Worm (Caenorhabditis elegans) whole organism, L3 larva: ENCODE data around the gene gcy-18.

Source experiments
- R02D3.7 ChIP-seq: fragments of 150-350 bp; optimal IDR thresholded peaks from 2 replicates; lab custom pipeline; 2014; ENCODE audit warnings: missing biosample characterization, missing genetic modification characterization
- ZK546.5 ChIP-seq: sonication (generic microtip); optimal IDR thresholded peaks from 2 replicates; lab custom pipeline; 2017; ENCODE audit warnings: missing biosample characterization, missing genetic modification characterization
- aly-2 ChIP-seq: fragments of 150-350 bp; optimal IDR thresholded peaks from 2 replicates; lab custom pipeline; 2014; ENCODE audit warnings: missing biosample characterization, missing genetic modification characterization
- ama-1 ChIP-seq: fragments of 150-350 bp; optimal IDR thresholded peaks from 2 replicates; lab custom pipeline; 2018
- ceh-28 ChIP-seq: fragments of 150-350 bp; optimal IDR thresholded peaks from 2 replicates; lab custom pipeline; 2014; ENCODE audit warnings: missing biosample characterization, missing genetic modification reagents, missing genetic modification characterization
- ceh-82 ChIP-seq: fragments of 150-350 bp; optimal IDR thresholded peaks from 2 replicates; lab custom pipeline; 2014; ENCODE audit warnings: missing biosample characterization, missing genetic modification characterization
- ceh-9 ChIP-seq: sonication (generic microtip); optimal IDR thresholded peaks from 2 replicates; lab custom pipeline; 2018; ENCODE audit warnings: missing biosample characterization, missing genetic modification characterization
- daf-12 ChIP-seq: fragments of 150-350 bp; optimal IDR thresholded peaks from 2 replicates; lab custom pipeline; 2014; ENCODE audit warnings: missing biosample characterization, missing genetic modification reagents, missing genetic modification characterization
- egl-27 ChIP-seq: sonication (generic microtip); optimal IDR thresholded peaks from 4 replicates; lab custom pipeline; 2017; ENCODE audit warnings: missing biosample characterization, missing genetic modification reagents, missing genetic modification characterization
- egl-5 ChIP-seq: fragments of 150-350 bp; optimal IDR thresholded peaks from 2 replicates; lab custom pipeline; 2017; ENCODE audit warnings: missing biosample characterization, missing genetic modification reagents, missing genetic modification characterization, inconsistent platforms
- elt-1 ChIP-seq: fragments of 150-350 bp; optimal IDR thresholded peaks from 2 replicates; lab custom pipeline; 2014; ENCODE audit warnings: missing biosample characterization, missing genetic modification characterization
- elt-2 ChIP-seq: sonication (generic microtip); optimal IDR thresholded peaks from 2 replicates; lab custom pipeline; 2016; ENCODE audit warnings: missing genetic modification reagents, mild to moderate bottlenecking, missing genetic modification characterization, missing compliant biosample characterization
- elt-3 ChIP-seq, 3 experiments: fragments of 150-350 bp in 1 of 3; sonication (generic microtip) in 2 of 3; optimal IDR thresholded peaks; 2 replicates in 2 of 3; 4 replicates in 1 of 3; lab custom pipeline; 2014 to 2017; ENCODE audit warnings: missing biosample characterization in 3 of 3, missing genetic modification characterization in 3 of 3
- eor-1 ChIP-seq, 2 experiments: fragments of 150-350 bp; optimal IDR thresholded peaks; 2 replicates each; lab custom pipeline; 2014 to 2018; ENCODE audit warnings: missing biosample characterization in 2 of 2, missing genetic modification characterization in 2 of 2
- fkh-10 ChIP-seq: sonication (generic microtip); optimal IDR thresholded peaks from 2 replicates; lab custom pipeline; 2017; ENCODE audit warnings: missing biosample characterization, missing genetic modification reagents, missing genetic modification characterization
- fkh-2 ChIP-seq: fragments of 150-350 bp; optimal IDR thresholded peaks from 2 replicates; lab custom pipeline; 2014; ENCODE audit warnings: missing biosample characterization, missing genetic modification reagents, missing genetic modification characterization
- fos-1 ChIP-seq: fragments of 150-350 bp; optimal IDR thresholded peaks from 2 replicates; lab custom pipeline; 2014; ENCODE audit warnings: missing biosample characterization, missing genetic modification characterization
- hmg-11 ChIP-seq: sonication (generic microtip); optimal IDR thresholded peaks from 2 replicates; lab custom pipeline; 2016; ENCODE audit warnings: missing genetic modification characterization, missing compliant biosample characterization
- jun-1 ChIP-seq: fragments of 150-350 bp; optimal IDR thresholded peaks from 2 replicates; lab custom pipeline; 2014; ENCODE audit warnings: missing biosample characterization, missing genetic modification reagents, missing genetic modification characterization
- lin-15B ChIP-seq: fragments of 150-350 bp; optimal IDR thresholded peaks from 2 replicates; lab custom pipeline; 2014; ENCODE audit warnings: missing biosample characterization, missing genetic modification characterization
- lin-39 ChIP-seq: fragments of 150-350 bp; optimal IDR thresholded peaks from 2 replicates; lab custom pipeline; 2018; ENCODE audit warnings: missing biosample characterization, missing genetic modification reagents, missing genetic modification characterization
- lsy-12 ChIP-seq: sonication (generic microtip); optimal IDR thresholded peaks from 2 replicates; lab custom pipeline; 2016; ENCODE audit warnings: mild to moderate bottlenecking, missing genetic modification characterization, missing compliant biosample characterization
- mdl-1 ChIP-seq: fragments of 150-350 bp; optimal IDR thresholded peaks from 2 replicates; lab custom pipeline; 2014; ENCODE audit warnings: missing biosample characterization, missing genetic modification characterization
- mml-1 ChIP-seq: fragments of 150-350 bp; sonication (generic microtip); optimal IDR thresholded peaks from 3 replicates; lab custom pipeline; 2014; ENCODE audit warnings: missing biosample characterization, missing genetic modification characterization
- nfya-1 ChIP-seq: sonication (generic microtip); optimal IDR thresholded peaks from 2 replicates; lab custom pipeline; 2017; ENCODE audit warnings: missing genetic modification characterization, mild to moderate bottlenecking, missing compliant biosample characterization, antibody characterized with exemption, moderate library complexity; ENCODE audit not compliant: insufficient read depth
- nhr-11 ChIP-seq: fragments of 150-350 bp; optimal IDR thresholded peaks from 2 replicates; lab custom pipeline; 2014; ENCODE audit warnings: missing biosample characterization, missing genetic modification characterization
- nhr-12 ChIP-seq: fragments of 150-350 bp; optimal IDR thresholded peaks from 2 replicates; lab custom pipeline; 2014; ENCODE audit warnings: missing biosample characterization, missing genetic modification characterization
- nhr-23 ChIP-seq: fragments of 150-350 bp; optimal IDR thresholded peaks from 2 replicates; lab custom pipeline; 2014; ENCODE audit warnings: missing biosample characterization, missing genetic modification reagents, missing genetic modification characterization
- nhr-237 ChIP-seq: fragments of 150-350 bp; optimal IDR thresholded peaks from 2 replicates; lab custom pipeline; 2014; ENCODE audit warnings: missing biosample characterization, missing genetic modification characterization
- nhr-25 ChIP-seq: sonication (generic microtip); optimal IDR thresholded peaks from 2 replicates; lab custom pipeline; 2017; ENCODE audit warnings: missing biosample characterization, missing genetic modification characterization
- nhr-28 ChIP-seq: fragments of 150-350 bp; optimal IDR thresholded peaks from 2 replicates; lab custom pipeline; 2014; ENCODE audit warnings: missing biosample characterization, missing genetic modification characterization
- nhr-43 ChIP-seq: sonication (generic microtip); optimal IDR thresholded peaks from 2 replicates; lab custom pipeline; 2016; ENCODE audit warnings: mild to moderate bottlenecking, missing genetic modification characterization, missing compliant biosample characterization; ENCODE audit not compliant: poor library complexity, severe bottlenecking
- nhr-67 ChIP-seq: fragments of 150-350 bp; optimal IDR thresholded peaks from 2 replicates; lab custom pipeline; 2014; ENCODE audit warnings: missing biosample characterization, missing genetic modification characterization
- nhr-76 ChIP-seq: fragments of 150-350 bp; sonication (generic microtip); optimal IDR thresholded peaks from 5 replicates; lab custom pipeline; 2014; ENCODE audit warnings: missing biosample characterization, missing genetic modification characterization
- nhr-77 ChIP-seq: fragments of 150-350 bp; optimal IDR thresholded peaks from 2 replicates; lab custom pipeline; 2014; ENCODE audit warnings: missing biosample characterization, missing genetic modification characterization
- pha-4 ChIP-seq: fragments of 150-350 bp; optimal IDR thresholded peaks from 2 replicates; lab custom pipeline; 2014; ENCODE audit warnings: missing biosample characterization, missing genetic modification reagents, missing genetic modification characterization
- pqm-1 ChIP-seq: fragments of 150-350 bp; optimal IDR thresholded peaks from 2 replicates; lab custom pipeline; 2017; ENCODE audit warnings: missing biosample characterization, missing genetic modification characterization, inconsistent platforms
- sea-2 ChIP-seq: fragments of 150-350 bp; sonication (generic microtip); optimal IDR thresholded peaks from 4 replicates; lab custom pipeline; 2014; ENCODE audit warnings: missing biosample characterization, missing genetic modification reagents, missing genetic modification characterization
- skn-1 ChIP-seq: fragments of 150-350 bp; optimal IDR thresholded peaks from 2 replicates; lab custom pipeline; 2014; ENCODE audit warnings: missing biosample characterization, missing genetic modification characterization
- snpc-4 ChIP-seq: fragments of 150-350 bp; optimal IDR thresholded peaks from 2 replicates; lab custom pipeline; 2014; ENCODE audit warnings: missing biosample characterization, missing genetic modification characterization
- tbx-2 ChIP-seq: sonication (generic microtip); optimal IDR thresholded peaks from 2 replicates; lab custom pipeline; 2016; ENCODE audit warnings: mild to moderate bottlenecking, missing genetic modification characterization, missing compliant biosample characterization
- unc-39 ChIP-seq: sonication (generic microtip); optimal IDR thresholded peaks from 4 replicates; lab custom pipeline; 2017; ENCODE audit warnings: missing biosample characterization, missing genetic modification characterization
- zag-1 ChIP-seq: fragments of 150-350 bp; optimal IDR thresholded peaks from 2 replicates; lab custom pipeline; 2014; ENCODE audit warnings: missing biosample characterization, missing genetic modification characterization
- ztf-4 ChIP-seq: fragments of 150-350 bp; optimal IDR thresholded peaks from 2 replicates; lab custom pipeline; 2014; ENCODE audit warnings: missing biosample characterization, missing genetic modification characterization

gcy-18 gene

DNA sequence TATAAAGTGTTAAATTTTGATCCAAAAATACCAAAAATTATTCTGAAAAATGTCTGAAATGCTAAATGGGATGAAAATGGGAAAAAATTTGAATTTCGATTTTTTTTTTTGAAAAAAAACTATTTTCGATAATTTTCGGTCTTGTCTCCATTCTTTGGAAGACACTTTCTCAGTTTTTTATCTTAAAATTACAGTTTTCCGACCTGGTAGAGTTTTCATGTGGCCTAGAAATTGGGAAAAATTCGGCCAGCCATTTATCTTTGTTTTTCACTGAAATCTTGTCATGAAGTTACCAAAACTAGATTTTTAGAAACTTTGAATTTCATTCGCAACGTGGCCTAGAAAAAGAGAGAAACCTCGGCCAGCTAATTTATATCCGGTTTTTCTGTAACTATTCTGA, 19.0 kb upstream of the gcy-18 start:
- TF ChIP-seq unc-39, result no peak
- TF ChIP-seq pha-4, result no peak
- TF ChIP-seq nhr-28 (tag; lab: Kevin White, UChicago), result no peak
- TF ChIP-seq nfya-1 (tag; lab: Kevin White, UChicago), result no peak
- no peak for TF ChIP-seq elt-2 (tag; lab: Kevin White, UChicago)
- TF ChIP-seq eor-1 (tag; optimal IDR thresholded peaks at IDR 0.05; lab: Kevin White, UChicago), result no peak
- TF ChIP-seq jun-1, result no peak
- TF ChIP-seq nhr-43, result no peak

DNA sequence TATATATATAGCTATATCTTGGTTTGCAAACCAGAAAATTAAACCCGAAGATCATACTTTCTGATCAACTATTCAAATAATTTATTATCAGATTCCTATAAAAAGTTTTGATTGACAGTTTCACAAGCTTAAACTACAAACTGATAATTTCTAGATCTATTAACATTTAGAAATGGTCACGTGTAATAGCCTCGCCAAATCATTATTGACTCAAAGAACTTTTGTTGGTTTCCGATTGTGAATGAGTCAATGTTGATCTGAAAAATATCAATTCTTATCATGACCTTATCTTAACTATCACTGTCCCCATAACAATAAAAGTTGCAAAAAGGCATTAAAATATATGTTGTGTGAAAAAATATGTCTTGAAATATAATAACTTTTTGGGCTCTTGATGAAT, 17.8 kb upstream of the gcy-18 start:
- TF ChIP-seq nhr-25 (tag; lab: Kevin White, UChicago) (no peak), ceh-28 (no peak), nhr-43 (no peak), R02D3.7 (tag; lab: Kevin White, UChicago) (no peak), fos-1 (tag; lab: Kevin White, UChicago) (peak; percentile 53), nhr-23 (no peak), nhr-67 (tag; lab: Kevin White, UChicago) (no peak), ceh-9 (tag; lab: Kevin White, UChicago) (no peak), skn-1 (peak; percentile 22), tbx-2 (tag; lab: Kevin White, UChicago) (no peak), aly-2 (tag; lab: Kevin White, UChicago) (no peak), sea-2 (GFP tag; lab: Kevin White, UChicago) (no peak), eor-1 (tag; optimal IDR thresholded peaks at IDR 0.05; lab: Kevin White, UChicago) (no peak), snpc-4 (tag; lab: Kevin White, UChicago) (no peak), elt-2 (tag; lab: Kevin White, UChicago) (peak; percentile 98), daf-12 (tag; lab: Kevin White, UChicago) (no peak), unc-39 (no peak), zag-1 (tag; lab: Kevin White, UChicago) (no peak), lin-15B (tag; lab: Kevin White, UChicago) (no peak), ceh-82 (no peak), nfya-1 (tag; lab: Kevin White, UChicago) (no peak), nhr-77 (no peak), egl-27 (tag; lab: Kevin White, UChicago) (no peak), nhr-76 (tag; lab: Kevin White, UChicago) (no peak), nhr-28 (tag; lab: Kevin White, UChicago) (no peak), pha-4 (peak; percentile 86), ama-1 (lab: Kevin White, UChicago) (no peak), fkh-10 (no peak), pqm-1 (tag; lab: Kevin White, UChicago) (peak; percentile 95), jun-1 (peak; percentile 80), mml-1 (tag; lab: Kevin White, UChicago) (no peak), nhr-11 (tag; lab: Kevin White, UChicago) (no peak), ztf-4 (no peak), nhr-237 (no peak), fkh-2 (tag; lab: Kevin White, UChicago) (no peak), hmg-11 (tag; lab: Kevin White, UChicago) (no peak), elt-3 (tag; optimal IDR thresholded peaks at IDR 0.05; lab: Kevin White, UChicago) (no peak), mdl-1 (tag; lab: Kevin White, UChicago) (no peak), nhr-12 (tag; lab: Kevin White, UChicago) (no peak), elt-1 (no peak), egl-5 (tag; lab: Kevin White, UChicago) (no peak), lsy-12 (tag; lab: Kevin White, UChicago) (no peak), lin-39 (tag; lab: Kevin White, UChicago) (no peak), ZK546.5 (tag; lab: Kevin White, UChicago) (no peak)
